Fruit fly (Drosophila melanogaster): ENCODE results near the gene XNP.

The XNP gene

dm6 chr3R:25453150-25453680 lies 29.4 kb downstream of the XNP start:
- no peak for TF ChIP-seq CTCF (optimal IDR thresholded peaks at IDR 0.05)
- no peak for TF ChIP-seq CG8478 (optimal IDR thresholded peaks at IDR 0.05)

dm6 chr3R:25451832-25452231 lies 30.8 kb downstream of the XNP start:
- TF ChIP-seq CTCF (optimal IDR thresholded peaks at IDR 0.05), result no peak

dm6 chr3R:25448737-25449136 lies 33.9 kb downstream of the XNP start:
- TF ChIP-seq CG8478 (optimal IDR thresholded peaks at IDR 0.05), result no peak
- TF ChIP-seq CTCF (optimal IDR thresholded peaks at IDR 0.05), result no peak

dm6 chr3R:25448318-25448717 lies 34.3 kb downstream of the XNP start:
- no peak for TF ChIP-seq CG8478 (optimal IDR thresholded peaks at IDR 0.05)
- TF ChIP-seq CTCF (optimal IDR thresholded peaks at IDR 0.05), result no peak

dm6 chr3R:25447451-25447850 lies 35.2 kb downstream of the XNP start:
- TF ChIP-seq CTCF (optimal IDR thresholded peaks at IDR 0.05) (no peak), CG8478 (optimal IDR thresholded peaks at IDR 0.05) (no peak)

dm6 chr3R:25446482-25447300 lies 35.9 kb downstream of the XNP start:
- no peak for TF ChIP-seq CTCF (optimal IDR thresholded peaks at IDR 0.05)
- no peak for TF ChIP-seq CG8478 (optimal IDR thresholded peaks at IDR 0.05)

- TF ChIP-seq CTCF (optimal IDR thresholded peaks at IDR 0.05), result no peak
- no peak for TF ChIP-seq CG8478 (optimal IDR thresholded peaks at IDR 0.05)
Observed at dm6 chr3R:25445546-25446400, 36.9 kb downstream of the XNP start.

dm6 chr3R:25438353-25438986 lies 44.2 kb downstream of the XNP start:
- no peak for TF ChIP-seq CTCF (optimal IDR thresholded peaks at IDR 0.05)
- TF ChIP-seq CG8478 (optimal IDR thresholded peaks at IDR 0.05), result no peak

- TF ChIP-seq CG8478 (optimal IDR thresholded peaks at IDR 0.05) (no peak), CTCF (optimal IDR thresholded peaks at IDR 0.05) (no peak)
Observed at dm6 chr3R:25437254-25437810, 45.3 kb downstream of the XNP start.

Measured in S2 (cell line).